Worm (Caenorhabditis elegans) whole organism, L3 larva: Measurements from ENCODE around the gene dpy-2.

Experiments
- ZK546.5 ChIP-seq: sonication (generic microtip); optimal IDR thresholded peaks from 2 replicates; lab custom pipeline; 2017; ENCODE audit warnings: missing biosample characterization, missing genetic modification characterization
- aly-2 ChIP-seq: fragments of 150-350 bp; optimal IDR thresholded peaks from 2 replicates; lab custom pipeline; 2014; ENCODE audit warnings: missing biosample characterization, missing genetic modification characterization
- ama-1 ChIP-seq: fragments of 150-350 bp; optimal IDR thresholded peaks from 2 replicates; lab custom pipeline; 2018
- ceh-16 ChIP-seq: sonication (generic microtip); optimal IDR thresholded peaks from 2 replicates; lab custom pipeline; 2017; ENCODE audit warnings: missing biosample characterization, missing genetic modification characterization
- ceh-28 ChIP-seq: fragments of 150-350 bp; optimal IDR thresholded peaks from 2 replicates; lab custom pipeline; 2014; ENCODE audit warnings: missing biosample characterization, missing genetic modification reagents, missing genetic modification characterization
- ceh-82 ChIP-seq: fragments of 150-350 bp; optimal IDR thresholded peaks from 2 replicates; lab custom pipeline; 2014; ENCODE audit warnings: missing biosample characterization, missing genetic modification characterization
- ceh-9 ChIP-seq: sonication (generic microtip); optimal IDR thresholded peaks from 2 replicates; lab custom pipeline; 2018; ENCODE audit warnings: missing biosample characterization, missing genetic modification characterization
- egl-27 ChIP-seq: sonication (generic microtip); optimal IDR thresholded peaks from 4 replicates; lab custom pipeline; 2017; ENCODE audit warnings: missing biosample characterization, missing genetic modification reagents, missing genetic modification characterization
- egl-5 ChIP-seq: fragments of 150-350 bp; optimal IDR thresholded peaks from 2 replicates; lab custom pipeline; 2017; ENCODE audit warnings: missing biosample characterization, missing genetic modification reagents, missing genetic modification characterization, inconsistent platforms
- elt-1 ChIP-seq: fragments of 150-350 bp; optimal IDR thresholded peaks from 2 replicates; lab custom pipeline; 2014; ENCODE audit warnings: missing biosample characterization, missing genetic modification characterization
- elt-2 ChIP-seq: sonication (generic microtip); optimal IDR thresholded peaks from 2 replicates; lab custom pipeline; 2016; ENCODE audit warnings: missing genetic modification reagents, mild to moderate bottlenecking, missing genetic modification characterization, missing compliant biosample characterization
- elt-3 ChIP-seq, 3 experiments: fragments of 150-350 bp in 1 of 3; sonication (generic microtip) in 2 of 3; optimal IDR thresholded peaks; 2 replicates in 2 of 3; 4 replicates in 1 of 3; lab custom pipeline; 2014 to 2017; ENCODE audit warnings: missing biosample characterization in 3 of 3, missing genetic modification characterization in 3 of 3
- eor-1 ChIP-seq, 2 experiments: fragments of 150-350 bp; optimal IDR thresholded peaks; 2 replicates each; lab custom pipeline; 2014 to 2018; ENCODE audit warnings: missing biosample characterization in 2 of 2, missing genetic modification characterization in 2 of 2
- fkh-10 ChIP-seq: sonication (generic microtip); optimal IDR thresholded peaks from 2 replicates; lab custom pipeline; 2017; ENCODE audit warnings: missing biosample characterization, missing genetic modification reagents, missing genetic modification characterization
- fkh-2 ChIP-seq: fragments of 150-350 bp; optimal IDR thresholded peaks from 2 replicates; lab custom pipeline; 2014; ENCODE audit warnings: missing biosample characterization, missing genetic modification reagents, missing genetic modification characterization
- fos-1 ChIP-seq: fragments of 150-350 bp; optimal IDR thresholded peaks from 2 replicates; lab custom pipeline; 2014; ENCODE audit warnings: missing biosample characterization, missing genetic modification characterization
- hmg-11 ChIP-seq: sonication (generic microtip); optimal IDR thresholded peaks from 2 replicates; lab custom pipeline; 2016; ENCODE audit warnings: missing genetic modification characterization, missing compliant biosample characterization
- jun-1 ChIP-seq: fragments of 150-350 bp; optimal IDR thresholded peaks from 2 replicates; lab custom pipeline; 2014; ENCODE audit warnings: missing biosample characterization, missing genetic modification reagents, missing genetic modification characterization
- lin-15B ChIP-seq: fragments of 150-350 bp; optimal IDR thresholded peaks from 2 replicates; lab custom pipeline; 2014; ENCODE audit warnings: missing biosample characterization, missing genetic modification characterization
- lin-39 ChIP-seq: fragments of 150-350 bp; optimal IDR thresholded peaks from 2 replicates; lab custom pipeline; 2018; ENCODE audit warnings: missing biosample characterization, missing genetic modification reagents, missing genetic modification characterization
- lsy-12 ChIP-seq: sonication (generic microtip); optimal IDR thresholded peaks from 2 replicates; lab custom pipeline; 2016; ENCODE audit warnings: mild to moderate bottlenecking, missing genetic modification characterization, missing compliant biosample characterization
- mml-1 ChIP-seq: fragments of 150-350 bp; sonication (generic microtip); optimal IDR thresholded peaks from 3 replicates; lab custom pipeline; 2014; ENCODE audit warnings: missing biosample characterization, missing genetic modification characterization
- nfya-1 ChIP-seq: sonication (generic microtip); optimal IDR thresholded peaks from 2 replicates; lab custom pipeline; 2017; ENCODE audit warnings: missing genetic modification characterization, mild to moderate bottlenecking, missing compliant biosample characterization, antibody characterized with exemption, moderate library complexity; ENCODE audit not compliant: insufficient read depth
- nhr-12 ChIP-seq: fragments of 150-350 bp; optimal IDR thresholded peaks from 2 replicates; lab custom pipeline; 2014; ENCODE audit warnings: missing biosample characterization, missing genetic modification characterization
- nhr-23 ChIP-seq: fragments of 150-350 bp; optimal IDR thresholded peaks from 2 replicates; lab custom pipeline; 2014; ENCODE audit warnings: missing biosample characterization, missing genetic modification reagents, missing genetic modification characterization
- nhr-237 ChIP-seq: fragments of 150-350 bp; optimal IDR thresholded peaks from 2 replicates; lab custom pipeline; 2014; ENCODE audit warnings: missing biosample characterization, missing genetic modification characterization
- nhr-28 ChIP-seq: fragments of 150-350 bp; optimal IDR thresholded peaks from 2 replicates; lab custom pipeline; 2014; ENCODE audit warnings: missing biosample characterization, missing genetic modification characterization
- nhr-67 ChIP-seq: fragments of 150-350 bp; optimal IDR thresholded peaks from 2 replicates; lab custom pipeline; 2014; ENCODE audit warnings: missing biosample characterization, missing genetic modification characterization
- nhr-76 ChIP-seq: fragments of 150-350 bp; sonication (generic microtip); optimal IDR thresholded peaks from 5 replicates; lab custom pipeline; 2014; ENCODE audit warnings: missing biosample characterization, missing genetic modification characterization
- nhr-77 ChIP-seq: fragments of 150-350 bp; optimal IDR thresholded peaks from 2 replicates; lab custom pipeline; 2014; ENCODE audit warnings: missing biosample characterization, missing genetic modification characterization
- pha-4 ChIP-seq: fragments of 150-350 bp; optimal IDR thresholded peaks from 2 replicates; lab custom pipeline; 2014; ENCODE audit warnings: missing biosample characterization, missing genetic modification reagents, missing genetic modification characterization
- sea-2 ChIP-seq: fragments of 150-350 bp; sonication (generic microtip); optimal IDR thresholded peaks from 4 replicates; lab custom pipeline; 2014; ENCODE audit warnings: missing biosample characterization, missing genetic modification reagents, missing genetic modification characterization
- skn-1 ChIP-seq: fragments of 150-350 bp; optimal IDR thresholded peaks from 2 replicates; lab custom pipeline; 2014; ENCODE audit warnings: missing biosample characterization, missing genetic modification characterization
- snpc-4 ChIP-seq: fragments of 150-350 bp; optimal IDR thresholded peaks from 2 replicates; lab custom pipeline; 2014; ENCODE audit warnings: missing biosample characterization, missing genetic modification characterization
- tbx-2 ChIP-seq: sonication (generic microtip); optimal IDR thresholded peaks from 2 replicates; lab custom pipeline; 2016; ENCODE audit warnings: mild to moderate bottlenecking, missing genetic modification characterization, missing compliant biosample characterization
- unc-39 ChIP-seq: sonication (generic microtip); optimal IDR thresholded peaks from 4 replicates; lab custom pipeline; 2017; ENCODE audit warnings: missing biosample characterization, missing genetic modification characterization
- unc-62 ChIP-seq: fragments of 150-350 bp; sonication (generic microtip); optimal IDR thresholded peaks from 4 replicates; lab custom pipeline; 2014; ENCODE audit warnings: missing biosample characterization, missing genetic modification reagents, missing genetic modification characterization
- zag-1 ChIP-seq: fragments of 150-350 bp; optimal IDR thresholded peaks from 2 replicates; lab custom pipeline; 2014; ENCODE audit warnings: missing biosample characterization, missing genetic modification characterization
- ztf-11 ChIP-seq: fragments of 150-350 bp; optimal IDR thresholded peaks from 2 replicates; lab custom pipeline; 2014; ENCODE audit warnings: missing biosample characterization, missing genetic modification characterization
- ztf-4 ChIP-seq: fragments of 150-350 bp; optimal IDR thresholded peaks from 2 replicates; lab custom pipeline; 2014; ENCODE audit warnings: missing biosample characterization, missing genetic modification characterization

Gene dpy-2

DNA sequence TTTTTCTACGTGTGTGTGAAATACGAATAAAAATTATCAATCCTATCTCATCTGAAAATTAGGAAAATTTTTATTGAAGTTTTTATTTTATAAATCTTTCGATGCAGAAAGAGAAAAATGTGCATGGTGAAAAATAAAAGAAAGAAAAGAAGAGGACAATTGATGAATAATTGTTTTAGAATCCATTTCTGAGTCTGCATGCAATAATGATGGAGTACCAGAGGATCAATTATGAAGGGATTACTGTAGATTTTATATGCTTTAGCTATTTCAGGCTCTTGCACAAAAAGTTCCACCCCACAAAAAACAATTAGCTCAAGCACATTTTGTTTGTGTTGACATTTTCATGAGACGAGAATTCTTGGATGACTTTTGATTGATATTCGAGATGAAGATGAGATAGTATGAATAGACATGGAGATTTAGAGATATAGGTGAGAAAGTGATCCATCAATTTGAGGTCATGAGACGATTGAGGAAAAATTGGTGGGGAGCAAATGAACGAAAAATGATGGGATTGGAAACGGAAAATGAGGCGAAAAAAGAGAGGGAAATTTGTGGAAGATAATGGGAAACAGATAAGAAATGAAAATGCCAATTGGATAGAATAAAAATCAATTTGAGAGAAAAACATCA, 8.4 kb upstream of the dpy-2 start, which contains the start of gene rpy-1:
Gene rpy-1, minus strand, starts transcription at position 51 of the 636 bp plus-strand sequence.
- TF ChIP-seq nfya-1 (tag; lab: Kevin White, UChicago) (peak; percentile 0), elt-2 (tag; lab: Kevin White, UChicago) (no peak), eor-1 (tag; optimal IDR thresholded peaks at IDR 0.05; lab: Kevin White, UChicago) (no peak), nhr-12 (tag; lab: Kevin White, UChicago) (no peak), aly-2 (tag; lab: Kevin White, UChicago) (no peak), mml-1 (tag; lab: Kevin White, UChicago) (no peak), tbx-2 (no peak), lin-39 (tag; lab: Kevin White, UChicago) (peak; percentile 46), elt-3 (tag; optimal IDR thresholded peaks at IDR 0.05; lab: Kevin White, UChicago) (no peak), ceh-9 (no peak), ama-1 (lab: Kevin White, UChicago) (no peak), nhr-23 (tag; lab: Kevin White, UChicago) (no peak), snpc-4 (tag; lab: Kevin White, UChicago) (no peak), ceh-16 (tag; lab: Kevin White, UChicago) (no peak), egl-27 (tag; lab: Kevin White, UChicago) (no peak), egl-5 (tag; lab: Kevin White, UChicago) (peak; percentile 32), ceh-28 (no peak), ceh-82 (tag; lab: Kevin White, UChicago) (no peak), zag-1 (tag; lab: Kevin White, UChicago) (no peak), nhr-67 (tag; lab: Kevin White, UChicago) (no peak)

DNA sequence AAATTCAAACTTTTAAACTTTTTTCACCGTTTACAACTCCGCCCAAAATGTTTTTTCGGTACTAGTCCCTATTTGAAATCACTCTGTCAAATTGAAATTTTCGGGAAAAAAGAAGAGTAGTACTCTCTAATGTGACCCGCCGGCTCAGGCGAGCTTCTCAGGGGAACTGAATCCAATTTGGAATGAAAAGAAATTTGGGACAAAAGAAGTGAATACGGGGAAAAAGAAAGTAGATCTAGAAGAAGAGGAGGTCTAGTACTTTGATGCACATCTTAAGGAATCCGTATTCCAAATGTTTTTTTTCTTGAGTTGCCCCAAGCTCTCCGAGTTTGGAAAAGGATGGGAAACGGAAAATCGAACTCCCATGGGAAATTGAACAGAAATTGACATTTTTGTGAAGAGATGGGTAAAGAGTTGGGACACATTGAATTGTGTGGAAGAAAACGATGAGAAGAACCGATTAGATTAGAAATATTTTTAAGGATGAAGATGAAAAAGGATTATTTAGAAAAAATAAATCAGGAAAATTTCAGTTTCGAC, 7.5 kb upstream of the dpy-2 start:
- TF ChIP-seq eor-1 (tag; optimal IDR thresholded peaks at IDR 0.05; lab: Kevin White, UChicago), result no peak
- TF ChIP-seq pha-4, result no peak
- peak; percentile 44 for TF ChIP-seq fkh-10 (GFP tag; lab: Kevin White, UChicago)

DNA sequence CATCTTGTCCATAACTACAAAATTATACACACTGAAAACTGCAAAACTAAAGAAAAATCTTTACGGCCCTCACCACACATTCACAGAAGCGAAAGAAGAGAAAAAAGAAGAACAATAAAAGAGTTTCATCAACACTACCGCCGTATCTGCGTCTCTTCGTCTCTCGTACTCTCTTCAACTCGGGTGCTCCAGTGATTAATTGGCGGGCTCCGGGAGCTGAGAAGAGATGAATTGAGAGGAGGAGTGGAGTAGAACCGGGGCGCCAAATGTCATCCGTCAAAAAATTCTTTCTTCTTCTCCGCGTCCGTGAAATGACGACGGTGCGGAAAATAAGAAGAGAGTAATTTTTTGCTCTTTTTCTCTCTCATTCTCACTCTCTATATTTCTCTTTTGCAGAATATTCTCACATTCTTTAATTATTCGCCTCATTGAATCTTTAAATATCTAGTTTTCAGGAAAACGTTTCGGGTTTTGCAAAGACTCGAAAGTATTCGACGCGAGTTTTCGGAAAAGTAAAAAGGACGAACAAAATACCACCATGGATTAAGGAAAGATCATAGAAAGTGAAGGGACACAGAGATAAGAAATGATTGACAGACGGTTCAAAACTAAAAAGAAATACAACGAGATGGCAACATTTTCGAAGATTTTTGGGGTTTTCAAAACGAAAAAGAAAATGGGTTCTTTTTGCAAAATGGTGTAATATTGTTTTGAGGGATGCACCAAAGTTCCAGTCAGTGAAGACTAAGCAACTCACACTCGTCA, 6.4 kb upstream of the dpy-2 start:
- TF ChIP-seq nhr-76 (tag; lab: Kevin White, UChicago) (no peak), ztf-11 (no peak), sea-2 (GFP tag; lab: Kevin White, UChicago) (no peak), ZK546.5 (no peak), fkh-10 (GFP tag; lab: Kevin White, UChicago) (no peak), nfya-1 (tag; lab: Kevin White, UChicago) (peak; percentile 52), lsy-12 (tag; lab: Kevin White, UChicago) (no peak), unc-62 (GFP tag; lab: Kevin White, UChicago) (peak; percentile 27), nhr-67 (tag; lab: Kevin White, UChicago) (no peak), fkh-2 (tag; lab: Kevin White, UChicago) (no peak), egl-5 (tag; lab: Kevin White, UChicago) (no peak), egl-27 (tag; lab: Kevin White, UChicago) (no peak), hmg-11 (tag; lab: Kevin White, UChicago) (no peak), nhr-28 (tag; lab: Kevin White, UChicago) (no peak), ama-1 (lab: Kevin White, UChicago) (no peak), nhr-23 (tag; lab: Kevin White, UChicago) (no peak), ztf-4 (tag; lab: Kevin White, UChicago) (no peak), nhr-12 (tag; lab: Kevin White, UChicago) (no peak), lin-39 (tag; lab: Kevin White, UChicago) (peak; percentile 96), nhr-77 (tag; lab: Kevin White, UChicago) (no peak), jun-1 (no peak), ceh-28 (no peak), fos-1 (tag; lab: Kevin White, UChicago) (no peak), pha-4 (no peak), elt-3 (tag; optimal IDR thresholded peaks at IDR 0.05; lab: Kevin White, UChicago) (no peak), nhr-237 (tag; lab: Kevin White, UChicago) (no peak), lin-15B (tag; lab: Kevin White, UChicago) (no peak), ceh-82 (tag; lab: Kevin White, UChicago) (no peak), eor-1 (tag; optimal IDR thresholded peaks at IDR 0.05; lab: Kevin White, UChicago) (no peak), unc-39 (tag; lab: Kevin White, UChicago) (no peak), elt-1 (tag; lab: Kevin White, UChicago) (peak; percentile 0), aly-2 (tag; lab: Kevin White, UChicago) (no peak), ceh-16 (tag; lab: Kevin White, UChicago) (no peak), skn-1 (tag; lab: Kevin White, UChicago) (no peak), mml-1 (tag; lab: Kevin White, UChicago) (no peak), snpc-4 (tag; lab: Kevin White, UChicago) (no peak)
